Worm (Caenorhabditis elegans) whole organism, L1 larva: ENCODE data around the gene nhr-12.

Source experiments
- C16A3.4 ChIP-seq: fragments of 150-350 bp; optimal IDR thresholded peaks from 2 replicates; lab custom pipeline; 2014; ENCODE audit warnings: missing biosample characterization, missing genetic modification characterization
- aly-2 ChIP-seq: fragments of 150-350 bp; optimal IDR thresholded peaks from 2 replicates; lab custom pipeline; 2014; ENCODE audit warnings: missing biosample characterization, missing genetic modification characterization
- ama-1 ChIP-seq: fragments of 150-350 bp; optimal IDR thresholded peaks from 2 replicates; lab custom pipeline; 2014
- fkh-4 ChIP-seq: sonication (generic microtip); optimal IDR thresholded peaks from 2 replicates; lab custom pipeline; 2016; ENCODE audit warnings: missing compliant biosample characterization, missing genetic modification characterization, borderline replicate concordance
- fos-1 ChIP-seq: fragments of 150-350 bp; optimal IDR thresholded peaks from 2 replicates; lab custom pipeline; 2014; ENCODE audit warnings: missing biosample characterization, missing genetic modification characterization
- mab-9 ChIP-seq: fragments of 200-800 bp; sonication (Bioruptor generic); IDR thresholded peaks from 2 replicates; pipeline ENCODE4 v1.3.6; 2022; ENCODE audit warnings: missing genetic modification reagents, missing genetic modification characterization, missing compliant biosample characterization
- nhr-11 ChIP-seq: fragments of 150-350 bp; optimal IDR thresholded peaks from 2 replicates; lab custom pipeline; 2014; ENCODE audit warnings: missing biosample characterization, missing genetic modification characterization
- nhr-28 ChIP-seq: fragments of 150-350 bp; optimal IDR thresholded peaks from 2 replicates; lab custom pipeline; 2014; ENCODE audit warnings: missing biosample characterization, missing genetic modification characterization
- nhr-76 ChIP-seq: sonication (generic microtip); optimal IDR thresholded peaks from 2 replicates; lab custom pipeline; 2017; ENCODE audit warnings: missing biosample characterization, missing genetic modification characterization
- nhr-77 ChIP-seq: fragments of 150-350 bp; optimal IDR thresholded peaks from 2 replicates; lab custom pipeline; 2014; ENCODE audit warnings: missing biosample characterization, missing genetic modification characterization
- sox-4 ChIP-seq: sonication (generic microtip); optimal IDR thresholded peaks from 2 replicates; lab custom pipeline; 2016; ENCODE audit warnings: missing genetic modification characterization, missing compliant biosample characterization
- sptf-1 ChIP-seq: fragments of 150-350 bp; optimal IDR thresholded peaks from 2 replicates; lab custom pipeline; 2014; ENCODE audit warnings: missing biosample characterization, missing genetic modification characterization

DNA sequence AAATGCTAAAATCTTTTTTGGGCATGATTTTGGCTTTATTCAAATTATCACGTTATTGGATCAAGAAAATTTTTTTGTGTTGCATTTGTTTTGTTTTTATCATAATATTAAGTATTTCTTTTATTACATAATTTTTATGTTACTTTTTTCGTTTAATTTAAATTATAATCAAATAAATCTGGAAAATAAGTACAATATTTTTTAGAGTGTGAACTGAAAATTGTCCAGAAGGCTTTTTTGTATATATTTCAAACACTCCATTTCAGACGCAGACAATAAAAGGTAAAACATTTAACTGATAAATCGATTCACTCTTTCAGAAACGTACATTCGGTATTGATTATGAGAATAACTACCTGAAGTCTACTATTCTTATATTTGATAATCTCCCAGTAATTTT, 23.5 kb upstream of the nhr-12 start, which contains the start of gene C08B6.11:
- TF ChIP-seq nhr-76 (tag; lab: Kevin White, UChicago): no peak
- no peak for TF ChIP-seq fos-1 (tag; lab: Kevin White, UChicago)
- TF ChIP-seq nhr-77 (tag; lab: Kevin White, UChicago): no peak
- no peak for TF ChIP-seq C16A3.4 (tag; lab: Kevin White, UChicago)
- TF ChIP-seq aly-2 (tag; lab: Kevin White, UChicago): no peak
- no peak for TF ChIP-seq mab-9
- no peak for TF ChIP-seq nhr-11
- TF ChIP-seq sox-4 (tag; lab: Kevin White, UChicago): no peak
- TF ChIP-seq ama-1 (lab: Kevin White, UChicago): no peak
- no peak for TF ChIP-seq fkh-4 (tag; lab: Kevin White, UChicago)
- no peak for TF ChIP-seq nhr-28 (tag; lab: Kevin White, UChicago)
- TF ChIP-seq sptf-1 (tag; lab: Kevin White, UChicago): no peak
